Fruit fly (Drosophila melanogaster): ENCODE data around the gene CG7945.

- TF ChIP-seq gl (tag; optimal IDR thresholded peaks at IDR 0.05): no peak
- no peak for TF ChIP-seq EcR (GFP tag; optimal IDR thresholded peaks at IDR 0.05)
- no peak for TF ChIP-seq Snoo (tag; optimal IDR thresholded peaks at IDR 0.05)
Measured at dm6 chr3L:15527416-15527815, 3.5 kb upstream of the CG7945 start, which contains the start of gene CG42729.

Data from whole organism, pupa.